Worm (Caenorhabditis elegans) whole organism, L1 larva: ENCODE measurements around the gene C06A6.7.

Experiments
- ceh-63 ChIP-seq: fragments of 200-800 bp; sonication (Bioruptor generic); optimal IDR thresholded peaks from 2 replicates; lab custom pipeline; 2018; ENCODE audit warnings: mild to moderate bottlenecking, missing genetic modification characterization, missing compliant biosample characterization
- dpl-1 ChIP-seq, 3 experiments: fragments of 150-350 bp in 2 of 3; sonication (generic microtip) in 1 of 3; optimal IDR thresholded peaks; 2 replicates each; lab custom pipeline; 2014 to 2017; ENCODE audit warnings: missing biosample characterization in 3 of 3, missing genetic modification characterization in 3 of 3, missing genetic modification reagents in 3 of 3
- lin-13 ChIP-seq: fragments of 150-350 bp; optimal IDR thresholded peaks from 2 replicates; lab custom pipeline; 2014; ENCODE audit warnings: missing biosample characterization, missing genetic modification reagents, missing genetic modification characterization
- lin-35 ChIP-seq, 2 experiments: fragments of 150-350 bp; optimal IDR thresholded peaks; 2 replicates each; lab custom pipeline; 2014; ENCODE audit warnings: missing biosample characterization in 2 of 2, missing genetic modification characterization in 2 of 2, missing genetic modification reagents in 2 of 2
- lin-39 ChIP-seq: fragments of 150-350 bp; optimal IDR thresholded peaks from 2 replicates; lab custom pipeline; 2014; ENCODE audit warnings: missing biosample characterization, missing genetic modification reagents, missing genetic modification characterization
- mep-1 ChIP-seq: fragments of 150-350 bp; optimal IDR thresholded peaks from 2 replicates; lab custom pipeline; 2014; ENCODE audit warnings: missing biosample characterization, missing genetic modification characterization
- nhr-47 ChIP-seq: sonication (generic microtip); optimal IDR thresholded peaks from 2 replicates; lab custom pipeline; 2016; ENCODE audit warnings: mild to moderate bottlenecking, missing genetic modification characterization, moderate library complexity, missing compliant biosample characterization
- nhr-90 ChIP-seq: sonication (generic microtip); optimal IDR thresholded peaks from 2 replicates; lab custom pipeline; 2016; ENCODE audit warnings: mild to moderate bottlenecking, missing genetic modification characterization, missing compliant biosample characterization; ENCODE audit not compliant: poor library complexity
- pqm-1 ChIP-seq: sonication (generic microtip); optimal IDR thresholded peaks from 3 replicates; lab custom pipeline; 2017; ENCODE audit warnings: missing biosample characterization, missing genetic modification characterization
- rnt-1 ChIP-seq: sonication (generic microtip); optimal IDR thresholded peaks from 2 replicates; lab custom pipeline; 2016; ENCODE audit warnings: mild to moderate bottlenecking, missing genetic modification characterization, moderate library complexity, missing compliant biosample characterization
- sptf-1 ChIP-seq: fragments of 150-350 bp; optimal IDR thresholded peaks from 2 replicates; lab custom pipeline; 2014; ENCODE audit warnings: missing biosample characterization, missing genetic modification characterization
- tbx-2 ChIP-seq: sonication (generic microtip); optimal IDR thresholded peaks from 2 replicates; lab custom pipeline; 2016; ENCODE audit warnings: missing genetic modification characterization, missing compliant biosample characterization

- TF ChIP-seq pqm-1 (tag; lab: Kevin White, UChicago) = no peak
- no peak for TF ChIP-seq rnt-1 (tag; lab: Kevin White, UChicago)
- no peak for TF ChIP-seq ceh-63
- no peak for TF ChIP-seq lin-39
- TF ChIP-seq mep-1 (tag; lab: Kevin White, UChicago) = no peak
- no peak for TF ChIP-seq sptf-1 (tag; lab: Kevin White, UChicago)
- TF ChIP-seq nhr-90 (tag; lab: Kevin White, UChicago) = no peak
- no peak for TF ChIP-seq lin-35 (GFP tag; optimal IDR thresholded peaks at IDR 0.05; lab: Kevin White, UChicago)
- TF ChIP-seq dpl-1 (GFP tag; optimal IDR thresholded peaks at IDR 0.05; lab: Kevin White, UChicago) = no peak
- TF ChIP-seq nhr-47 = no peak
- TF ChIP-seq tbx-2 (tag; lab: Kevin White, UChicago) = no peak
- no peak for TF ChIP-seq lin-13 (GFP tag; lab: Kevin White, UChicago)
Measured at ce11 chrIV:7879017-7879416, 40.7 kb upstream of the C06A6.7 start, which contains the start of gene srt-73.
